Worm (Caenorhabditis elegans): ENCODE results near the gene srw-15.

ce11 chrV:15235661-15236060, 5.3 kb downstream of the srw-15 start, which contains the start of gene nhr-164:
- no peak for TF ChIP-seq fos-1 (tag; optimal IDR thresholded peaks at IDR 0.05)
- TF ChIP-seq skn-1 (tag; optimal IDR thresholded peaks at IDR 0.05) = no peak
- TF ChIP-seq R02D3.7 (tag; optimal IDR thresholded peaks at IDR 0.05) = no peak
- no peak for TF ChIP-seq nhr-11 (tag; optimal IDR thresholded peaks at IDR 0.05)
- no peak for TF ChIP-seq egl-27 (tag; optimal IDR thresholded peaks at IDR 0.05)
- TF ChIP-seq aly-2 (tag; optimal IDR thresholded peaks at IDR 0.05) = no peak
- no peak for TF ChIP-seq daf-12 (tag; optimal IDR thresholded peaks at IDR 0.05)
- no peak for TF ChIP-seq nfya-1 (tag; optimal IDR thresholded peaks at IDR 0.05; ENCODE audit: insufficient read depth)
- no peak for TF ChIP-seq snpc-4 (tag; optimal IDR thresholded peaks at IDR 0.05)
- TF ChIP-seq elt-2 (tag; optimal IDR thresholded peaks at IDR 0.05) = no peak
- no peak for TF ChIP-seq fkh-10 (GFP tag; optimal IDR thresholded peaks at IDR 0.05)
- no peak for TF ChIP-seq ceh-16 (tag; optimal IDR thresholded peaks at IDR 0.05)
- no peak for TF ChIP-seq ama-1 (optimal IDR thresholded peaks at IDR 0.05)

All from whole organism, L3 larva.